Worm (Caenorhabditis elegans) whole organism, mixed stage, embryonic: ENCODE results near the gene mecr-1.

Experiments
- ces-1 ChIP-seq: fragments of 150-350 bp; optimal IDR thresholded peaks from 2 replicates; lab custom pipeline; 2014; ENCODE audit warnings: missing biosample characterization, missing genetic modification reagents, missing genetic modification characterization
- cnd-1 ChIP-seq: fragments of 200-800 bp; sonication (Bioruptor generic); optimal IDR thresholded peaks from 2 replicates; lab custom pipeline; 2018; ENCODE audit warnings: mild to moderate bottlenecking, missing genetic modification characterization, missing compliant biosample characterization
- nhr-12 ChIP-seq: fragments of 150-350 bp; optimal IDR thresholded peaks from 2 replicates; lab custom pipeline; 2014; ENCODE audit warnings: missing biosample characterization, missing genetic modification characterization
- ztf-11 ChIP-seq: fragments of 150-350 bp; optimal IDR thresholded peaks from 2 replicates; lab custom pipeline; 2014; ENCODE audit warnings: missing biosample characterization, missing genetic modification characterization

DNA sequence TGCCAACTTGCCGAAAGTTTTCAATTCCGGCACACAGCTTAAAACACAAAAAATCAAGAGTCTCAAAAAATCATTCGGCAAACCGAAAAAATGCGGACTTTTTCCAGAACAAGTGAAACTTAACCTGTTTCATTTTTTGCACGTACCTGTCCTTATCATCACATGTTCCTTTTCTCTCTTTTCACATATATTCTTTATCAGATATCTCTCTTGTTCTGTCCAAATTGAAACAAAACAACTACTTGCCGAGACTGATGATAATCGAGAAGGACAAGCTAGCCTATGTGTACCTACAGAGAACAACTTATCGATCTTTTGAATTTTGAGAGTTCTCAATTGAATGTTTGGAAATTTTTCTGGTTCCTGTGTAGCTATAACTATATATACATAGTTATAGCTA is 37.1 kb downstream of the mecr-1 start:
- TF ChIP-seq cnd-1 (tag; lab: Kevin White, UChicago) (no peak), nhr-12 (tag; lab: Kevin White, UChicago) (no peak), ces-1 (GFP tag; lab: Kevin White, UChicago) (no peak), ztf-11 (tag; lab: Kevin White, UChicago) (no peak)
